Worm (Caenorhabditis elegans) whole organism, midembryonic: ENCODE results near the gene F46B3.9.

Experiments
- cog-1 ChIP-seq: sonication (generic microtip); optimal IDR thresholded peaks from 2 replicates; lab custom pipeline; 2016; ENCODE audit warnings: missing genetic modification characterization, missing compliant biosample characterization
- flt-1 ChIP-seq: fragments of 200-800 bp; sonication (Bioruptor generic); IDR thresholded peaks from 2 replicates; pipeline ENCODE4 v1.3.6; 2022; ENCODE audit warnings: missing genetic modification characterization, missing compliant biosample characterization
- klf-2 ChIP-seq: fragments of 200-800 bp; sonication (Bioruptor generic); conservative IDR thresholded peaks from 2 replicates; pipeline ENCODE4 v1.3.6; 2022; ENCODE audit warnings: missing genetic modification reagents, missing genetic modification characterization, missing compliant biosample characterization
- med-1 ChIP-seq: sonication (generic microtip); optimal IDR thresholded peaks from 2 replicates; lab custom pipeline; 2017; ENCODE audit warnings: missing genetic modification characterization, mild to moderate bottlenecking, missing compliant biosample characterization, antibody characterized with exemption, missing genetic modification reagents; ENCODE audit not compliant: insufficient read depth
- ref-1 ChIP-seq: fragments of 200-800 bp; sonication (Bioruptor generic); conservative IDR thresholded peaks from 2 replicates; pipeline ENCODE4 v1.3.6; 2022; ENCODE audit warnings: missing genetic modification reagents, missing genetic modification characterization, missing compliant biosample characterization
- tab-1 ChIP-seq: fragments of 200-800 bp; sonication (Bioruptor generic); IDR thresholded peaks from 2 replicates; pipeline ENCODE4 v1.3.6; 2022; ENCODE audit warnings: missing genetic modification characterization, missing compliant biosample characterization
- ztf-29 ChIP-seq: fragments of 200-800 bp; sonication (Bioruptor generic); IDR thresholded peaks from 2 replicates; pipeline ENCODE4 v1.3.6; 2022; ENCODE audit warnings: missing genetic modification reagents, missing genetic modification characterization, missing compliant biosample characterization

DNA sequence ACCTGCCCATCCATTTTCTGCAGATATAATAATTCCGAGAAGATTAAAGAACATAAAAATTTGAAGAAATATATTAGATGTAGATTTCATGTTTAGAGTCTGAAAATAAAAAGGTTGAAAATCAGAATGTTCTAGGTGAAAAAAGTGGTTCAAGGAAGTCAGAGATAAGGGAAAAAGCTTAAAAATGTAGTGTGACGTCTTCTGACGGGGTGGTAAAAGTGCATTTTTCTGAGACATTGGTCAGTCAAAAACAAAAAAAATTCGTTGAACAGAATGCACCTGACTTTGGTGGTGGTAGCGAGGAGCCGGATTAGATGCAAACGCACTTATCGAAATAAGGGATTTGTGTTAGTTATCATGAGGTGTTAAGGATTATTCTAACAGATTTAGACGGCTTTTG is 19.3 kb downstream of the F46B3.9 start, which contains the start of gene F46B3.23:
- TF ChIP-seq flt-1 (GFP tag; lab: Robert Waterston, UW) (no peak), med-1 (GFP tag; lab: Kevin White, UChicago) (no peak), ztf-29 (GFP tag; lab: Robert Waterston, UW) (no peak), ref-1 (GFP tag; lab: Robert Waterston, UW) (no peak), tab-1 (GFP tag; lab: Robert Waterston, UW) (no peak), klf-2 (GFP tag; lab: Robert Waterston, UW) (no peak), cog-1 (tag; lab: Kevin White, UChicago) (no peak)
